Worm (Caenorhabditis elegans) whole organism, L4 larva: ENCODE data around the gene jmjd-3.3.

Experiments
- F10B5.3 ChIP-seq: sonication (generic microtip); optimal IDR thresholded peaks from 2 replicates; lab custom pipeline; 2016; ENCODE audit warnings: mild to moderate bottlenecking, missing genetic modification characterization, missing compliant biosample characterization
- F26F4.8 ChIP-seq: fragments of 200-800 bp; sonication (Bioruptor generic); conservative IDR thresholded peaks from 2 replicates; pipeline ENCODE4 v1.3.6; 2022; ENCODE audit warnings: missing genetic modification characterization, missing compliant biosample characterization
- F37D6.2 ChIP-seq: sonication (generic microtip); optimal IDR thresholded peaks from 2 replicates; lab custom pipeline; 2016; ENCODE audit warnings: mild to moderate bottlenecking, missing genetic modification characterization, missing compliant biosample characterization
- Y5F2A.4 ChIP-seq: fragments of 200-800 bp; sonication (Bioruptor generic); optimal IDR thresholded peaks from 2 replicates; lab custom pipeline; 2018; ENCODE audit warnings: mild to moderate bottlenecking, missing genetic modification characterization, missing compliant biosample characterization
- ZK337.2 ChIP-seq: fragments of 200-800 bp; sonication (Bioruptor generic); IDR thresholded peaks from 2 replicates; pipeline ENCODE4 v1.3.6; 2022; ENCODE audit warnings: missing genetic modification reagents, missing genetic modification characterization, missing compliant biosample characterization
- ZK546.5 ChIP-seq, 2 experiments: sonication (generic microtip); optimal IDR thresholded peaks; 2 replicates each; lab custom pipeline; 2017; ENCODE audit warnings: missing biosample characterization in 2 of 2, missing genetic modification characterization in 2 of 2
- aha-1 ChIP-seq: fragments of 150-350 bp; peaks from one replicate; lab custom pipeline; 2014; ENCODE audit warnings: missing biosample characterization, missing genetic modification characterization
- attf-4 ChIP-seq: sonication (generic microtip); optimal IDR thresholded peaks from 3 replicates; lab custom pipeline; 2017; ENCODE audit warnings: missing biosample characterization, missing genetic modification characterization
- ceh-82 ChIP-seq: sonication (generic microtip); optimal IDR thresholded peaks from 2 replicates; lab custom pipeline; 2017; ENCODE audit warnings: missing biosample characterization, missing genetic modification characterization
- daf-12 ChIP-seq: fragments of 150-350 bp; optimal IDR thresholded peaks from 2 replicates; lab custom pipeline; 2014; ENCODE audit warnings: missing biosample characterization, missing genetic modification reagents, missing genetic modification characterization
- daf-16 ChIP-seq, 3 experiments: sonication (generic microtip); optimal IDR thresholded peaks; 2 replicates each; lab custom pipeline; 2016 to 2017; ENCODE audit warnings: missing genetic modification characterization in 3 of 3, missing genetic modification reagents in 3 of 3, mild to moderate bottlenecking in 2 of 3, missing compliant biosample characterization in 2 of 3, missing biosample characterization in 1 of 3, moderate library complexity in 1 of 3
- daf-19 ChIP-seq: fragments of 200-800 bp; sonication (Bioruptor generic); conservative IDR thresholded peaks from 2 replicates; pipeline ENCODE4 v1.3.6; 2022; ENCODE audit warnings: missing genetic modification characterization, missing compliant biosample characterization
- dmd-6 ChIP-seq: fragments of 200-800 bp; sonication (Bioruptor generic); IDR thresholded peaks from 2 replicates; pipeline ENCODE4 v1.3.6; 2022; ENCODE audit warnings: missing genetic modification reagents, missing genetic modification characterization, missing compliant biosample characterization
- dpl-1 ChIP-seq: fragments of 150-350 bp; optimal IDR thresholded peaks from 2 replicates; lab custom pipeline; 2014; ENCODE audit warnings: missing biosample characterization, missing genetic modification reagents, missing genetic modification characterization
- duxl-1 ChIP-seq: sonication (generic microtip); optimal IDR thresholded peaks from 2 replicates; lab custom pipeline; 2016; ENCODE audit warnings: mild to moderate bottlenecking, missing genetic modification characterization, moderate library complexity, missing compliant biosample characterization; ENCODE audit not compliant: poor library complexity
- egl-43 ChIP-seq: fragments of 200-800 bp; sonication (Bioruptor generic); IDR thresholded peaks from 2 replicates; pipeline ENCODE4 v1.3.6; 2022; ENCODE audit warnings: missing genetic modification reagents, missing genetic modification characterization, missing compliant biosample characterization
- hlh-11 ChIP-seq: fragments of 200-800 bp; sonication (Bioruptor generic); optimal IDR thresholded peaks from 2 replicates; lab custom pipeline; 2018; ENCODE audit warnings: mild to moderate bottlenecking, missing genetic modification characterization, missing compliant biosample characterization
- lin-29 ChIP-seq: fragments of 200-800 bp; sonication (Bioruptor generic); IDR thresholded peaks from 2 replicates; pipeline ENCODE4 v1.3.6; 2022; ENCODE audit warnings: missing genetic modification reagents, missing genetic modification characterization, missing compliant biosample characterization
- lin-38 ChIP-seq: fragments of 200-800 bp; sonication (Bioruptor generic); IDR thresholded peaks from 2 replicates; pipeline ENCODE4 v1.3.6; 2022; ENCODE audit warnings: missing genetic modification reagents, missing genetic modification characterization, missing compliant biosample characterization
- lir-3 ChIP-seq: sonication (generic microtip); optimal IDR thresholded peaks from 2 replicates; lab custom pipeline; 2016; ENCODE audit warnings: mild to moderate bottlenecking, missing genetic modification characterization, missing compliant biosample characterization
- mdl-1 ChIP-seq, 2 experiments: fragments of 150-350 bp in 1 of 2; sonication (generic microtip) in 1 of 2; optimal IDR thresholded peaks; 2 replicates each; lab custom pipeline; 2014 to 2017; ENCODE audit warnings: missing biosample characterization in 2 of 2, missing genetic modification characterization in 2 of 2
- mxl-3 ChIP-seq: fragments of 200-800 bp; sonication (Bioruptor generic); optimal IDR thresholded peaks from 2 replicates; lab custom pipeline; 2018; ENCODE audit warnings: mild to moderate bottlenecking, missing genetic modification characterization, missing compliant biosample characterization
- nhr-10 ChIP-seq: fragments of 150-350 bp; optimal IDR thresholded peaks from 2 replicates; lab custom pipeline; 2014; ENCODE audit warnings: missing biosample characterization, missing genetic modification characterization
- nhr-111 ChIP-seq: fragments of 200-800 bp; sonication (Bioruptor generic); optimal IDR thresholded peaks from 2 replicates; lab custom pipeline; 2018; ENCODE audit warnings: mild to moderate bottlenecking, missing genetic modification characterization, missing compliant biosample characterization
- nhr-25 ChIP-seq: sonication (generic microtip); optimal IDR thresholded peaks from 2 replicates; lab custom pipeline; 2017; ENCODE audit warnings: missing genetic modification characterization, mild to moderate bottlenecking, missing compliant biosample characterization, antibody characterized with exemption, moderate library complexity, borderline replicate concordance; ENCODE audit not compliant: insufficient read depth
- nhr-41 ChIP-seq: fragments of 200-800 bp; sonication (Bioruptor generic); IDR thresholded peaks from 2 replicates; pipeline ENCODE4 v1.3.6; 2022; ENCODE audit warnings: missing genetic modification reagents, missing genetic modification characterization, missing compliant biosample characterization
- nhr-42 ChIP-seq: fragments of 200-800 bp; sonication (Bioruptor generic); IDR thresholded peaks from 2 replicates; pipeline ENCODE4 v1.3.6; 2022; ENCODE audit warnings: missing genetic modification characterization, missing compliant biosample characterization
- nhr-48 ChIP-seq: sonication (generic microtip); optimal IDR thresholded peaks from 2 replicates; lab custom pipeline; 2016; ENCODE audit warnings: mild to moderate bottlenecking, missing genetic modification characterization, missing compliant biosample characterization
- nhr-6 ChIP-seq: fragments of 150-350 bp; optimal IDR thresholded peaks from 2 replicates; lab custom pipeline; 2014; ENCODE audit warnings: missing biosample characterization, missing genetic modification characterization
- nhr-76 ChIP-seq: fragments of 150-350 bp; optimal IDR thresholded peaks from 2 replicates; lab custom pipeline; 2014; ENCODE audit warnings: missing biosample characterization, missing genetic modification characterization
- nhr-77 ChIP-seq: fragments of 150-350 bp; optimal IDR thresholded peaks from 2 replicates; lab custom pipeline; 2014; ENCODE audit warnings: missing biosample characterization, missing genetic modification characterization
- php-3 ChIP-seq: fragments of 200-800 bp; sonication (Bioruptor generic); IDR thresholded peaks from 2 replicates; pipeline ENCODE4 v1.3.6; 2022; ENCODE audit warnings: missing genetic modification reagents, missing genetic modification characterization, missing compliant biosample characterization
- rbr-2 ChIP-seq: sonication (generic microtip); optimal IDR thresholded peaks from 2 replicates; lab custom pipeline; 2016; ENCODE audit warnings: missing genotype, missing genetic modification characterization, missing compliant biosample characterization
- snpc-4 ChIP-seq: fragments of 150-350 bp; optimal IDR thresholded peaks from 2 replicates; lab custom pipeline; 2014; ENCODE audit warnings: missing biosample characterization, missing genetic modification characterization
- tag-97 ChIP-seq: fragments of 200-800 bp; sonication (Bioruptor generic); IDR thresholded peaks from 2 replicates; pipeline ENCODE4 v1.3.6; 2022; ENCODE audit warnings: missing genetic modification characterization, missing compliant biosample characterization
- tra-1 ChIP-seq: fragments of 200-800 bp; sonication (Bioruptor generic); IDR thresholded peaks from 2 replicates; pipeline ENCODE4 v1.3.6; 2022; ENCODE audit warnings: missing genetic modification reagents, missing genetic modification characterization, missing compliant biosample characterization
- unc-62 ChIP-seq, 3 experiments: fragments of 150-350 bp in 1 of 3; sonication (generic microtip); optimal IDR thresholded peaks in 2 of 3; peaks in 1 of 3; 1 replicate in 1 of 3; 2 replicates in 2 of 3; lab custom pipeline; 2014 to 2017; ENCODE audit warnings: missing biosample characterization in 3 of 3, missing genetic modification characterization in 3 of 3, missing genetic modification reagents in 3 of 3, missing genotype in 1 of 3
- zfp-3 ChIP-seq: fragments of 200-800 bp; sonication (Bioruptor generic); conservative IDR thresholded peaks from 2 replicates; pipeline ENCODE4 v1.3.6; 2022; ENCODE audit warnings: missing genetic modification reagents, missing genetic modification characterization, missing compliant biosample characterization
- zip-11 ChIP-seq: fragments of 200-800 bp; sonication (Bioruptor generic); IDR thresholded peaks from 2 replicates; pipeline ENCODE4 v1.3.6; 2022; ENCODE audit warnings: missing genetic modification characterization, missing compliant biosample characterization
- zip-2 ChIP-seq: fragments of 150-350 bp; optimal IDR thresholded peaks from 2 replicates; lab custom pipeline; 2014; ENCODE audit warnings: missing biosample characterization, missing genetic modification characterization

The jmjd-3.3 gene

DNA sequence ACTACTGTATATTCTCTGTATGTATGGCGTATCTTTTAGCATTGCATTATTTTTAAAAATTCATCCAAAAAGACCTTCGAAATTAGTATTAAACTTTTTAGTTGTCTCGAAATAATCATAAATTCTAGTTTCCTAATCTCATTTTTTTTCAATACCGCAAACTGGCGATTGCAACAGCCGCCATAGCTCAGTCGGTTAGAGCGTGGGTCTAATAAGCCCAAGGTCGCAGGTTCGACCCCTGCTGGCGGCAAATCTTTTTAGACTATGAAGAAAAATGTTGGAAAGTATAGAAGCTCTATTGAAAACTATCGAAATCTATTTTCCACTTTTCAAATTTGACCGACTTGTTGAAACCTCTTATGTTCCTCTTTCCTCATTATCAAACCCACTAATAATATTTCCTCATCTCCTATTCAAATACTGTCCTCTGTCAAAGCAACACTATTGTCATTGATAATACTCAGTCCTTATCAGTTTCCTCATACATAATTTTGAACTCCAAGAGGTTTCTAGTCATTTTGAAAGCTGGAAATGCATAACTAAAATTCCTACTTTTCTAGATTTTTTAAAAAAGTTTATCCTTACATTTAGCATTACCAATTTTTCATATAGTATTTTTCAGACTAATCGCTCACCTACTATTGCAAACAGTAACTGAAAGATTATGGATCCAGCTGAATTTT, at the start of gene jmjd-3.3:
jmjd-3.3 (plus strand) TSS at position 633 of the 683 bp plus-strand sequence.
- no peak for TF ChIP-seq nhr-111
- no peak for TF ChIP-seq ceh-82 (tag; lab: Kevin White, UChicago)
- no peak for TF ChIP-seq attf-4
- no peak for TF ChIP-seq daf-12 (tag; lab: Kevin White, UChicago)
- TF ChIP-seq daf-16 (GFP tag; optimal IDR thresholded peaks at IDR 0.05; lab: Kevin White, UChicago), result no peak
- TF ChIP-seq daf-16 (tag; optimal IDR thresholded peaks at IDR 0.05; lab: Kevin White, UChicago), result peak; percentile 0
- TF ChIP-seq ZK337.2 (GFP tag; lab: Robert Waterston, UW), result 0 out of 2 replicates have a peak, but pooled peaks have one; percentile 2

DNA sequence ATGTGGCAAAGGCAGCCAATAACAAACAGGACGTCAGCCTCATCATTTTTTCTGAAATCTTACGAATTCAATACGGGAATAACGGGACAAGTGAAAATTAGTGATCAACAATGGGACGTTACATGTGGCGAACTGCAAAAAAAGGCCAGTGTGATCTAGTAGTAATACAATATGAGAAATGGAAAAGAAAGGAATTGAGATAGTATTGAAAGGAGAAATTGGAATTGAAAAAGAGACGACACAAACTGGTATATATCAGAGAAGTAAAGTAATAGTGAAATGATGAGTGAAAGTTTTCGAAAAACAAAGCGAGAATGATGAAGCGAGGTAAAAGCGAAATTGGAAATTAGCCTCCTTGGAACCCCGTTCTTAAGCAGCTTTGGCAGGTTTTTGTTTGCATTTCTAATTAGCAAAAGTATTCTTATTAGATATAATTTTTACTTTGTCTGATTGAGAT, 48.7 kb upstream of the jmjd-3.3 start, which contains the start of gene C49F8.3:
C49F8.3 (minus strand) TSS at position 51 of the 457 bp plus-strand sequence.
- TF ChIP-seq dpl-1 (no peak), daf-12 (tag; lab: Kevin White, UChicago) (no peak), unc-62 (GFP tag; optimal IDR thresholded peaks at IDR 0.05 in 1 of 2; lab: Kevin White, UChicago) (peak in 1 of 2 experiments; percentile 11), unc-62 (tag; optimal IDR thresholded peaks at IDR 0.05; lab: Kevin White, UChicago) (no peak), nhr-25 (tag; lab: Kevin White, UChicago) (peak; percentile 1), lin-29 (no peak), F10B5.3 (tag; lab: Kevin White, UChicago) (no peak), mdl-1 (tag; optimal IDR thresholded peaks at IDR 0.05; lab: Kevin White, UChicago) (no peak)
- TF ChIP-seq, all 104 proteins: peak for 2

DNA sequence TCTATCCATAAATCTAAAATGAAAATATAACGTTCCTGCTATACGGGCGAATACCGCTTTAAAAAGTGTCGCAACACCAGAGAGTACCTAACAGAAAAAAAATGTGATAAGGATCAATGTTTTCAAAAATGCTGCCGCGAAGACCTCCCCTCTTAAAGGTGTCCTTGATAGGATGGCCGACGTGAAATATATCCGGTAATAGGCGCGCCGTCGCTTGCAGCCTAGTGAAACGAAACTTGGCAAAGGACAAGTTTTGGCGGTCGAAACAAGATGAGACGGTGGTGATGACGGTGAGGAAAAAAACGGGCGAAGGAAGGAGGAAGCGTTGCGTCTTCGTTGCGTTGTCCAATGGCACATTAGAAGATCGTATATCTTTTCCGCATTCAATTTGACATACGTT, 47.4 kb upstream of the jmjd-3.3 start:
- TF ChIP-seq nhr-48 (tag; lab: Kevin White, UChicago), result peak; percentile 5
- TF ChIP-seq hlh-11 (tag; lab: Kevin White, UChicago), result no peak
- no peak for TF ChIP-seq php-3 (GFP tag; lab: Robert Waterston, UW)
- no peak for TF ChIP-seq attf-4
- TF ChIP-seq unc-62 (GFP tag; optimal IDR thresholded peaks at IDR 0.05 in 1 of 2; lab: Kevin White, UChicago), result peak in 1 of 2 experiments; percentile 59
- no peak for TF ChIP-seq unc-62 (tag; optimal IDR thresholded peaks at IDR 0.05; lab: Kevin White, UChicago)
- TF ChIP-seq mxl-3 (GFP tag; lab: Kevin White, UChicago), result peak; percentile 48

DNA sequence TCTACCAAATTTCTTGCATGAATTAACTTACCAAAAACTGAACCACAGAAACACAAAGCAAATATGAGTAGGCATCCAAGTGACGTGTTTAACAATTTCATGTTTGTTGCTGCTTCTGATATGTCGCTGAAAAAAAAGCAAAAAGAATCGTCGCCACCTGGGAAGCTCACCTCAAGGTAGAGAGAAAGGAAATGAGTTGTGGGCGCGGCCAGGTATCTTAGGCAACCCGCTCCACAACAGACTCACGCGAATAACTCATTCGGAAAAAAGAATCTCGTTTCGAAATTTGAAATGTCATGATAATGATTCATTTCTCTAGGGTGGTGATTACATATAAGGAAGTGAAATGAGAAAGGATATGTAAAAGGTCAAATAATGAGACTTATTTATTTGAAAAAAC, 41.3 kb upstream of the jmjd-3.3 start, which contains the start of gene irld-2:
irld-2 (minus strand) TSS at position 101 of the 400 bp plus-strand sequence.
- peak; percentile 33 for TF ChIP-seq aha-1 (tag; lab: Kevin White, UChicago)
- no peak for TF ChIP-seq mdl-1 (tag; optimal IDR thresholded peaks at IDR 0.05; lab: Kevin White, UChicago)
- no peak for TF ChIP-seq rbr-2 (tag; lab: Kevin White, UChicago)
- TF ChIP-seq lir-3 (tag; lab: Kevin White, UChicago), result no peak
- TF ChIP-seq nhr-6, result no peak
- no peak for TF ChIP-seq zfp-3 (GFP tag; lab: Robert Waterston, UW)
- TF ChIP-seq nhr-76, result no peak
- TF ChIP-seq zip-11, result no peak

DNA sequence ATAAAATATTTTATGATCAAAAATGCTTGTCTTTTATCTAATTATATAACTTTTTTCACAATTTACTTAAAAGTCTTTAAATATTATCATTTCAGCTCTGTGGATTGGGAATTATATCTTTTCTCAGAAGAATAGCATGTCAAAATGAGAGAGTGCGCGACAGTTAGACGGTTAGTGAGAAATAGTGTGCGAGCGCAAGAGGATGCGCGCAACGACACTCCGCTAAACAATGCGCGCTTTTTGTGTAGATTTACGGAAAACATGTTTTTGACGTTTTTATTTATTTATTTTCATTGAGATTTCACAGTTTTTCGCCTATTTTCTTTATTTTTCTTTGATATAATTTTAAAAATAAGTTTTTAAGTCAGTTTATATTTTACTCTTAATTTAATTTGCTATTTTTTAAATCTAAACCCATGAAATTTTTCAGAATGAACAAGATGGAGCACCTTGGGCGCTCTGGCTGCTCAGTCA, 39.6 kb upstream of the jmjd-3.3 start, which contains the start of gene F02C12.3:
F02C12.3 (plus strand) TSS at position 424 of the 474 bp plus-strand sequence.
- TF ChIP-seq duxl-1 (tag; lab: Kevin White, UChicago) (peak; percentile 22), snpc-4 (tag; lab: Kevin White, UChicago) (no peak), nhr-42 (GFP tag; lab: Robert Waterston, UW) (no peak), daf-19 (no peak), nhr-25 (tag; lab: Kevin White, UChicago) (peak; percentile 15), dmd-6 (GFP tag; lab: Robert Waterston, UW) (peak; percentile 63), F10B5.3 (tag; lab: Kevin White, UChicago) (no peak), egl-43 (GFP tag; lab: Robert Waterston, UW) (no peak), ZK546.5 (tag; optimal IDR thresholded peaks at IDR 0.05; lab: Kevin White, UChicago) (no peak), F26F4.8 (no peak), nhr-10 (tag; lab: Kevin White, UChicago) (no peak), tra-1 (no peak), zfp-3 (GFP tag; lab: Robert Waterston, UW) (no peak), lin-38 (GFP tag; lab: Robert Waterston, UW) (no peak), nhr-77 (tag; lab: Kevin White, UChicago) (no peak), tag-97 (GFP tag; lab: Robert Waterston, UW) (no peak), attf-4 (no peak), F37D6.2 (peak; percentile 32), Y5F2A.4 (GFP tag; lab: Kevin White, UChicago) (no peak), nhr-41 (GFP tag; lab: Robert Waterston, UW) (no peak), hlh-11 (tag; lab: Kevin White, UChicago) (peak; percentile 73), zip-2 (tag; lab: Kevin White, UChicago) (peak; percentile 63)
